Worm (Caenorhabditis elegans) whole organism, midembryonic: ENCODE measurements around the gene R13D11.1.
"Not testable (repeated sequence)": the region's sequence is repeated elsewhere in the genome, so short reads cannot be mapped to it uniquely, and the experiment has no call there.

Experiments used
- T22C8.4 ChIP-seq: fragments of 200-800 bp; sonication (Bioruptor generic); IDR thresholded peaks from 2 replicates; pipeline ENCODE4 v1.3.6; 2022; ENCODE audit warnings: missing genetic modification characterization, missing compliant biosample characterization
- cog-1 ChIP-seq: sonication (generic microtip); optimal IDR thresholded peaks from 2 replicates; lab custom pipeline; 2016; ENCODE audit warnings: missing genetic modification characterization, missing compliant biosample characterization
- flt-1 ChIP-seq: fragments of 200-800 bp; sonication (Bioruptor generic); IDR thresholded peaks from 2 replicates; pipeline ENCODE4 v1.3.6; 2022; ENCODE audit warnings: missing genetic modification characterization, missing compliant biosample characterization
- klf-2 ChIP-seq: fragments of 200-800 bp; sonication (Bioruptor generic); conservative IDR thresholded peaks from 2 replicates; pipeline ENCODE4 v1.3.6; 2022; ENCODE audit warnings: missing genetic modification reagents, missing genetic modification characterization, missing compliant biosample characterization
- med-1 ChIP-seq: sonication (generic microtip); optimal IDR thresholded peaks from 2 replicates; lab custom pipeline; 2017; ENCODE audit warnings: missing genetic modification characterization, mild to moderate bottlenecking, missing compliant biosample characterization, antibody characterized with exemption, missing genetic modification reagents; ENCODE audit not compliant: insufficient read depth
- ref-1 ChIP-seq: fragments of 200-800 bp; sonication (Bioruptor generic); conservative IDR thresholded peaks from 2 replicates; pipeline ENCODE4 v1.3.6; 2022; ENCODE audit warnings: missing genetic modification reagents, missing genetic modification characterization, missing compliant biosample characterization
- tab-1 ChIP-seq: fragments of 200-800 bp; sonication (Bioruptor generic); IDR thresholded peaks from 2 replicates; pipeline ENCODE4 v1.3.6; 2022; ENCODE audit warnings: missing genetic modification characterization, missing compliant biosample characterization
- ztf-23 ChIP-seq: fragments of 200-800 bp; sonication (Bioruptor generic); IDR thresholded peaks from 2 replicates; pipeline ENCODE4 v1.3.6; 2022; ENCODE audit warnings: missing genetic modification reagents, missing genetic modification characterization, missing compliant biosample characterization
- ztf-29 ChIP-seq: fragments of 200-800 bp; sonication (Bioruptor generic); IDR thresholded peaks from 2 replicates; pipeline ENCODE4 v1.3.6; 2022; ENCODE audit warnings: missing genetic modification reagents, missing genetic modification characterization, missing compliant biosample characterization

ce11 chrV:820629-821028 lies 3.3 kb downstream of the R13D11.1 start, which contains the start of gene srx-32:
- TF ChIP-seq T22C8.4 (GFP tag; lab: Robert Waterston, UW); ztf-23 (GFP tag; lab: Robert Waterston, UW); flt-1 (GFP tag; lab: Robert Waterston, UW); med-1 (GFP tag; lab: Kevin White, UChicago); klf-2 (GFP tag; lab: Robert Waterston, UW); ref-1 (GFP tag; lab: Robert Waterston, UW); cog-1; tab-1 (GFP tag; lab: Robert Waterston, UW); ztf-29 (GFP tag; lab: Robert Waterston, UW): not testable (repeated sequence)
